Fruit fly (Drosophila melanogaster): ENCODE results near the gene Pgant5.

DNA sequence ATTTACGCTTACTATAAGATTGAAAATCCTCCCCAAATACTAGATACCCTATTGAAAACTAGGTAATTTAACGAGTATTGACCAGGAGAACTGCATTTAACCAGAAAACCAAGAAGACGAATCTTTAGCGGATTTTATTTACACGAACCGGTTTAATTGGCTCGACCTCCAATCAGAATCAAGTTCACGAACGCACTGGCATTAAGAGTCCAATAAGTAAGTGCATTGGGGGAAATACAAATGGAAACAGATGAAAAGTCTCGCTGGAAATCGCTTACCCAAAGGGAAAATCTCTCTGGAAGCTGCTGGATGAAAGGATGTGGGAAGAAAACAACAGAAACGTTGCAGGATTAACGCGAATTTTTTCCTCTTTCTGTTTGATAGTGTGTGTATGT, 798 bp downstream of the Pgant5 start:
- TF ChIP-seq CG8478 (optimal IDR thresholded peaks at IDR 0.05) (no peak), CTCF (optimal IDR thresholded peaks at IDR 0.05) (no peak)
